Fruit fly (Drosophila melanogaster) whole organism, prepupa: Measurements from ENCODE around the gene ATPsynC.

ENCODE experiments used
- CG11294 ChIP-seq: fragments of 200-800 bp; sonication (Bioruptor generic); IDR thresholded peaks from 2 replicates; pipeline ENCODE4 v1.3.6; 2022; ENCODE audit warnings: missing biosample characterization, missing genetic modification characterization
- CG11762 ChIP-seq: fragments of 200-800 bp; sonication (Bioruptor generic); optimal IDR thresholded peaks from 3 replicates; lab custom pipeline; 2016; ENCODE audit warnings: missing biosample characterization, missing genetic modification characterization; ENCODE audit not compliant: insufficient read depth
- CG11902 ChIP-seq: fragments of 200-800 bp; sonication (Bioruptor generic); optimal IDR thresholded peaks from 3 replicates; lab custom pipeline; 2016; ENCODE audit warnings: missing biosample characterization, missing genetic modification characterization
- CG1621 ChIP-seq: fragments of 200-800 bp; sonication (Bioruptor generic); optimal IDR thresholded peaks from 3 replicates; lab custom pipeline; 2018; ENCODE audit warnings: missing biosample characterization, mild to moderate bottlenecking, missing genetic modification characterization
- CG3032 ChIP-seq: fragments of 200-800 bp; optimal IDR thresholded peaks from 2 replicates; lab custom pipeline; 2019; ENCODE audit warnings: missing biosample characterization, mild to moderate bottlenecking, missing genetic modification characterization, moderate library complexity
- CG31627 ChIP-seq: fragments of 200-800 bp; sonication (Bioruptor generic); optimal IDR thresholded peaks from 3 replicates; lab custom pipeline; 2016; ENCODE audit warnings: missing biosample characterization, missing genetic modification characterization
- CG32006 ChIP-seq: fragments of 200-800 bp; sonication (Bioruptor generic); optimal IDR thresholded peaks from 3 replicates; lab custom pipeline; 2017; ENCODE audit warnings: missing biosample characterization, mild to moderate bottlenecking, missing genetic modification characterization
- CG34406 ChIP-seq: fragments of 200-800 bp; sonication (Bioruptor generic); optimal IDR thresholded peaks from 3 replicates; lab custom pipeline; 2016; ENCODE audit warnings: missing biosample characterization, missing genetic modification characterization
- CG3919 ChIP-seq: fragments of 200-800 bp; sonication (Bioruptor generic); optimal IDR thresholded peaks from 3 replicates; lab custom pipeline; 2016; ENCODE audit warnings: missing biosample characterization, missing genetic modification characterization
- CG6163 ChIP-seq: fragments of 200-800 bp; sonication (Bioruptor generic); IDR thresholded peaks from 3 replicates; pipeline ENCODE4 v1.3.6; 2022; ENCODE audit warnings: missing biosample characterization, missing genetic modification characterization
- CG6792 ChIP-seq: fragments of 200-800 bp; sonication (Bioruptor generic); optimal IDR thresholded peaks from 3 replicates; lab custom pipeline; 2016; ENCODE audit warnings: missing biosample characterization, missing genetic modification characterization
- CG6808 ChIP-seq: fragments of 200-800 bp; sonication (Bioruptor generic); optimal IDR thresholded peaks from 3 replicates; lab custom pipeline; 2017; ENCODE audit warnings: missing biosample characterization, missing genetic modification characterization, mild to moderate bottlenecking, moderate library complexity, missing genetic modification reagents
- CG6854 ChIP-seq: fragments of 200-800 bp; sonication (Bioruptor generic); optimal IDR thresholded peaks from 2 replicates; lab custom pipeline; 2017; ENCODE audit warnings: missing biosample characterization, mild to moderate bottlenecking, missing genetic modification characterization
- CG7368 ChIP-seq: fragments of 200-800 bp; sonication (Bioruptor generic); optimal IDR thresholded peaks from 3 replicates; lab custom pipeline; 2016; ENCODE audit warnings: missing biosample characterization, missing genetic modification characterization
- CG8319 ChIP-seq: fragments of 200-800 bp; sonication (Bioruptor generic); optimal IDR thresholded peaks from 3 replicates; lab custom pipeline; 2016; ENCODE audit warnings: missing biosample characterization, missing genetic modification characterization
- Eip78C ChIP-seq: fragments of 200-800 bp; sonication (Bioruptor generic); peaks from one replicate; lab custom pipeline; 2016; ENCODE audit warnings: missing biosample characterization, missing genetic modification characterization
- Eip93F ChIP-seq: fragments of 200-800 bp; sonication (Bioruptor generic); optimal IDR thresholded peaks from 2 replicates; lab custom pipeline; 2016; ENCODE audit warnings: missing biosample characterization, mild to moderate bottlenecking, missing genetic modification characterization
- Ets96B ChIP-seq: fragments of 200-800 bp; optimal IDR thresholded peaks from 2 replicates; lab custom pipeline; 2019; ENCODE audit warnings: missing biosample characterization, mild to moderate bottlenecking, missing genetic modification characterization, moderate library complexity
- Gug ChIP-seq: fragments of 200-800 bp; sonication (Bioruptor generic); IDR thresholded peaks from 2 replicates; pipeline ENCODE4 v1.3.6; 2022; ENCODE audit warnings: missing biosample characterization, missing genetic modification characterization
- Hr4 ChIP-seq: fragments of 200-800 bp; sonication (Bioruptor generic); optimal IDR thresholded peaks from 3 replicates; lab custom pipeline; 2016; ENCODE audit warnings: missing biosample characterization, missing genetic modification characterization
- Lpt ChIP-seq: fragments of 200-800 bp; sonication (Bioruptor generic); optimal IDR thresholded peaks from 3 replicates; lab custom pipeline; 2016; ENCODE audit warnings: missing biosample characterization, missing genetic modification characterization
- Sox15 ChIP-seq: fragments of 200-800 bp; sonication (Bioruptor generic); optimal IDR thresholded peaks from 3 replicates; lab custom pipeline; 2016; ENCODE audit warnings: missing biosample characterization, missing genetic modification characterization
- acj6 ChIP-seq: fragments of 200-800 bp; sonication (Bioruptor generic); optimal IDR thresholded peaks from 3 replicates; lab custom pipeline; 2016; ENCODE audit warnings: missing biosample characterization, missing genetic modification characterization
- cyc ChIP-seq: fragments of 200-800 bp; sonication (Bioruptor generic); optimal IDR thresholded peaks from 3 replicates; lab custom pipeline; 2016; ENCODE audit warnings: missing biosample characterization, missing genetic modification characterization
- esn ChIP-seq: fragments of 200-800 bp; sonication (Bioruptor generic); optimal IDR thresholded peaks from 2 replicates; lab custom pipeline; 2016; ENCODE audit warnings: missing biosample characterization, mild to moderate bottlenecking, missing genetic modification characterization, moderate library complexity
- fd85E ChIP-seq: fragments of 200-800 bp; sonication (Bioruptor generic); optimal IDR thresholded peaks from 3 replicates; lab custom pipeline; 2016; ENCODE audit warnings: missing biosample characterization, missing genetic modification characterization
- lz ChIP-seq: fragments of 200-800 bp; sonication (Bioruptor generic); optimal IDR thresholded peaks from 3 replicates; lab custom pipeline; 2016; ENCODE audit warnings: missing biosample characterization, missing genetic modification characterization
- pdm3 ChIP-seq: fragments of 200-800 bp; sonication (Bioruptor generic); optimal IDR thresholded peaks from 3 replicates; lab custom pipeline; 2016; ENCODE audit warnings: missing biosample characterization, missing genetic modification characterization
- ss ChIP-seq, 2 experiments: fragments of 200-800 bp; sonication (Bioruptor generic); optimal IDR thresholded peaks; 2 replicates in 1 of 2; 3 replicates in 1 of 2; lab custom pipeline; 2017 to 2018; ENCODE audit warnings: mild to moderate bottlenecking in 2 of 2, missing biosample characterization in 2 of 2, missing genetic modification characterization in 2 of 2, moderate library complexity in 1 of 2
- svp ChIP-seq: fragments of 200-800 bp; sonication (Bioruptor generic); peaks from one replicate; lab custom pipeline; 2016; ENCODE audit warnings: missing biosample characterization, missing genetic modification characterization
- topi ChIP-seq: fragments of 200-800 bp; sonication (Bioruptor generic); optimal IDR thresholded peaks from 3 replicates; lab custom pipeline; 2016; ENCODE audit warnings: missing biosample characterization, missing genetic modification characterization

Gene ATPsynC

DNA sequence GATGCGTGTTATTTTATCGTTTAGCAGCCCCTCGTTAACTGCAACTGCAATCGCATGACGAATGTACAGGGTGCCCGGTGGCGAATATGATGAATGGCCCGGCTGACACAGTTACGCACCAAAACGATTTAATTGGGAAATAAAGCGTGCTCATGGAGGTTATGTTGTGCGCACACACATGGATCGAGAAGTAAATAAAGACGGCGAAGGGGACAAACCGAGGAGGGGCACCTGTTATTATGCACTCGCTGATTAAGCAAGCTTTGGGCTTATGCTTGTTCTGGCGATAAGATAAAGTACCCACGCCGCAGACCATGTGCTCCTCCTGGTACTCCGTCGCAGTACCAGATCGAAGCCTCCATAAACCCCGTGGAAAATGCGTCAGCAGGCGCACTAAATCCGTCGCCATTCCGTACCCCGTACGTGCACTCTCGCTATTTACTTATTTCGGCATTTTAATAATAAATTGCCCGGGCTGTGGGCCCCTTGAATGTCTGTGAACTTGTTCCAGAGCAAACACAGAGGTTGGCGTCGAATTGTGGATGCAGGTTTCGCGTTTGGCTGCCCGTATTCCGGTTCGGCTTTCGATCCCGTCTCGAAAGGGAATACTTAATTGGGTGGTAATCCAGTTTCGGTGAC lies 5.7 kb upstream of the ATPsynC start (continued):
- TF ChIP-seq CG6854 (GFP tag; lab: Kevin White, UChicago) (peak; percentile 39), Eip93F (GFP tag; lab: Kevin White, UChicago) (peak; percentile 68), cyc (GFP tag; lab: Kevin White, UChicago) (peak; percentile 59), Lpt (GFP tag; lab: Kevin White, UChicago) (peak; percentile 40), CG32006 (GFP tag; lab: Kevin White, UChicago) (no peak), Ets96B (tag; lab: Kevin White, UChicago) (no peak), topi (peak; percentile 72), CG3032 (tag; lab: Kevin White, UChicago) (no peak), ss (GFP tag; optimal IDR thresholded peaks at IDR 0.05; lab: Kevin White, UChicago) (no peak), CG11294 (GFP tag; lab: Robert Waterston, UW) (no peak; the same call in 1 of the 2 replicates), svp (GFP tag; lab: Kevin White, UChicago) (peak; percentile 91), pdm3 (GFP tag; lab: Kevin White, UChicago) (no peak), lz (peak; percentile 80), CG8319 (GFP tag; lab: Kevin White, UChicago) (peak; percentile 52), CG3919 (GFP tag; lab: Kevin White, UChicago) (no peak), CG7368 (GFP tag; lab: Kevin White, UChicago) (peak; percentile 60), CG34406 (GFP tag; lab: Kevin White, UChicago) (peak; percentile 84), Gug (GFP tag; lab: Robert Waterston, UW) (0 out of 2 replicates have a peak, but pooled peaks have one; percentile 25), esn (GFP tag; lab: Kevin White, UChicago) (peak; percentile 83)

DNA sequence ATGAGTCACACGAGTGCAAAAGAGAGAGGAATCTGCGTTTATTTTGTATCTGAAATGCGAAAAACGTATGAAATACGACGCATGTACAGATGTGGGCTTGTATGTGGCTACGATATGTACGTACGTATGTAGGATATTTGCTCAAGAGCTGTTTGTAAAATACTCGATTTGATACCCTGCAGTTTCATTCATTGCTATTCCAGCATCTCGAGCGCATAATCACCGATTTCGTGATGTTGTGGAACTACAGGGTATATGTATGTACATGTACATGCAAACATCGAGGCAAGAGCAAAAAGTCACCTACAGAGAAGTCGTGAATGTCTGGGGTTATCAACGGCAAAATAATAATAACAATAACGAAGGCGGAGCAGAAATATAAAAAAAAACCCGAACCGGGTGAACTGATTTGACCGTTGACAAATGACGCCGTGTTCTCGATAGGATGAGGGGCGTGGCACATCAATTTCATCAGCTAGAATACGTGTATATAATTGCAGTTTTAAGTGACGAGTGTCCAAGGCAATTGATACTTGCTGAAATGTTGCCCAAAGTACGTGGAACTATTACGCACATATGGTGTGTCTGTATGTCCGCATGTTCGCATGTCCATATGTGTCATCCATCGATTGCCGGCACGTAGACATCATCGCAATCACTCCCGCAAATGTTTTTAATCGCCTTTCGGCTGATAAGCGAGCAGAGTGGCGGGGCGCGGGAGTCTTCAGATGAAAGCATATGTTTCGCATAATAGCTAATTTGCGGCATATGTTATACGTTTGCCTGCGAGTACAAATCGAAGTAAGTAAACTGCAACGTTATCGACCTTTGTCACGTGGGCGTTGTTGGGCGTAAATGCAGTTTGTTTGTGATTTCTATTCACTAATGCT lies 4.8 kb upstream of the ATPsynC start:
- TF ChIP-seq CG6163 = 0 out of 3 replicates have a peak, but pooled peaks have one; percentile 33
- TF ChIP-seq CG7368 (GFP tag; lab: Kevin White, UChicago) = no peak
- peak; percentile 46 for TF ChIP-seq Eip78C
- TF ChIP-seq Gug (GFP tag; lab: Robert Waterston, UW) = no peak
- TF ChIP-seq svp (GFP tag; lab: Kevin White, UChicago) = peak; percentile 98
- TF ChIP-seq acj6 (GFP tag; lab: Kevin White, UChicago) = no peak
- TF ChIP-seq fd85E (GFP tag; lab: Kevin White, UChicago) = no peak
- TF ChIP-seq, all 60 proteins: peak for 3

DNA sequence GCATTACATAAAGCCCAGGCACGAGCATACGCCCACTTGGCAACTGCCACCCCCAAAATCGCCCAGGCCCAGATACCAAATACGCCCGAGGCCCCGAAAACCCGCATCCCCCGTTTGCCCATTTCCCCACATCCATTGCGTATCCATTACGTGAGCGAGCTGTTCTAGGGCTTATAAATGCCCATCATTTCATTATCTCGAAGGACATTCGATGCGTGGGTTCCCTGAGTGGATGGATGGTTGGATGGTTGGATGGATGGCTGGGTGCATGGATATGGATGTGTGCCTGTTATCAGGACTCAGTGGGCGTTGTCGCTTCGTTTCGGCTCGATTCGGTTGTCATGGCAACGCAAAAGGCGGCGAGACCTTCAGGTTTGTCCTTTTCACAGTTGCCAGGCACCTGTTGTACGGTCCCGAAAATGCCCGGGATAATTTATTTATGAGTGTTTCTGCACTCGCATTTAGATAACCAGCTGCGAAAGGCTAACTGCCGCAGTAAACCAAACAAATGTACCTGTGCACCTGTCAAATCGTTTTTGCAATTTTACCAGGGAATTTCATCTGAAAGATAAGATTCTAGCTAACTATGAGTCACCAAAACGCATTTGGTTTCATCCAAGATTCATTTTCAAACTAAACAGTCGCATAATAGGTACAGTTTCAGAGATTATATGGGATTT lies 3.6 kb upstream of the ATPsynC start:
- TF ChIP-seq CG11902 (GFP tag; lab: Kevin White, UChicago) (no peak), cyc (GFP tag; lab: Kevin White, UChicago) (no peak), CG11762 (GFP tag; lab: Kevin White, UChicago) (no peak), CG1621 (tag; lab: Kevin White, UChicago) (no peak), CG31627 (GFP tag; lab: Kevin White, UChicago) (no peak), Sox15 (no peak), CG6792 (no peak), fd85E (GFP tag; lab: Kevin White, UChicago) (no peak), Hr4 (no peak), pdm3 (GFP tag; lab: Kevin White, UChicago) (no peak), CG6808 (GFP tag; lab: Kevin White, UChicago) (no peak)
